Worm (Caenorhabditis elegans): ENCODE data around the gene gpb-1.

Gene gpb-1

DNA sequence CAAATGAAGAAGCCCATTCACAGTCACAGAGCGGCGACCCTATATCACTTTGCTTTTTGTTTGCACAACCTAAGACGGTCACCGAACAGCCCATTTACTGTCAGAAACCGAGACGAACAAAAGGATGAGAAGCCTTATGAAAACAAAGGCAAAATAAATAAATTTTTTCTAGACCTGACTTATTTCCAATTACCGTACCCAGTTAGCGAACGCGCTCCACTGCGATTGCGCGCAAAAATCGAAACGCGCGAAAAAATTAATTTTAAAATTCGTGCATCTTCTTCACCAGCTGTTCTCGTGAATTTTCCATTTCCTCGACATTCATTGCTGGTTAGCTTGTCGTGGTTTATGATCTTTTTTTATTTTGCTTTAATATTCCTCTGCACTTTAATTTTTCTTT, 34.1 kb upstream of the gpb-1 start, which contains the start of gene F43G6.16:
Gene F43G6.16 (minus strand): TSS at position 141 of the 400 bp plus-strand sequence.
- TF ChIP-seq lsy-2 (tag; optimal IDR thresholded peaks at IDR 0.05) = peak in 1 of 2 experiments; percentile 91
- TF ChIP-seq fos-1 (tag; optimal IDR thresholded peaks at IDR 0.05) = no peak
- TF ChIP-seq unc-62 (GFP tag; optimal IDR thresholded peaks at IDR 0.05) = no peak
- TF ChIP-seq nhr-6 (tag; optimal IDR thresholded peaks at IDR 0.05) = no peak
- no peak for TF ChIP-seq mdl-1 (tag; optimal IDR thresholded peaks at IDR 0.05)
- TF ChIP-seq ztf-11 (tag; optimal IDR thresholded peaks at IDR 0.05) = no peak
- TF ChIP-seq nhr-21 (tag; optimal IDR thresholded peaks at IDR 0.05) = no peak
- TF ChIP-seq nhr-23 (tag; optimal IDR thresholded peaks at IDR 0.05) = no peak

DNA sequence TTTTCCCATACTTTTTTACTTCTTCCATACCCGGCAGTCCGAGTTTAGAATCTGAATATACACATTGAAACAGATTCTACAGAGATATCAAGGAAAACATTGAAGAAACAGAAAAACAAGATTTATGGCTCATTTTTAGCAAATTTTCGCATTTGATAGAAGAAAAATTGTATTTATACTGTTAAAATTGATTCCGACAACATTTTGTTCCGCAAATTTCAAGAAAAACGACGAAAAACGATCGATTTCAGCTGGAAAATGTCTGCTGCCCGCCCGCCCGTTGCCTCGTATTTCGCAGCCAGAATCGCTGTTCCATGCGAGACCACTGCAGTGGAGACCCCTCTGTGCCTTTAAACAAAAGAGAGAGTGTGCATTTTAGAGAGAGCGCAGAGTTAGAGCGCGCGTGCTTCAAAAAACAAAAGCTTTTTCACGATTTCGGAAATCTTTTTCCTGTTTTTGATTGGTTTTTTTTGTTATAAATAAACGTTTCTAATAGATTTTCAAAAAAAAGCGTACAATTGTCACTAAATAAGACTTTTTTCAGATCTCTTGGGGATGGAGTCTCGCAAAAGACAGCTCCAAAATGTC, 29.6 kb upstream of the gpb-1 start, which contains the start of the genes patr-1 and dna-2:
Gene patr-1 (minus strand): TSS at position 51 of the 588 bp plus-strand sequence.
Gene dna-2 (plus strand): TSS at position 538 of the 588 bp plus-strand sequence.
- TF ChIP-seq blmp-1 (tag; optimal IDR thresholded peaks at IDR 0.05; ENCODE audit: insufficient read depth) (no peak), egl-27 (tag; optimal IDR thresholded peaks at IDR 0.05) (no peak), R02D3.7 (tag; optimal IDR thresholded peaks at IDR 0.05) (no peak), nhr-237 (tag; optimal IDR thresholded peaks at IDR 0.05) (no peak), gmeb-1 (tag; optimal IDR thresholded peaks at IDR 0.05) (peak; percentile 89), unc-62 (GFP tag; optimal IDR thresholded peaks at IDR 0.05) (no peak), nhr-11 (tag; optimal IDR thresholded peaks at IDR 0.05) (no peak), aly-2 (tag; optimal IDR thresholded peaks at IDR 0.05) (no peak), nhr-21 (tag; optimal IDR thresholded peaks at IDR 0.05) (no peak), mbf-1 (tag; optimal IDR thresholded peaks at IDR 0.05) (no peak), nhr-12 (tag; optimal IDR thresholded peaks at IDR 0.05) (no peak), ceh-16 (tag; optimal IDR thresholded peaks at IDR 0.05) (no peak), dmd-4 (tag; optimal IDR thresholded peaks at IDR 0.05) (no peak), unc-55 (GFP tag; optimal IDR thresholded peaks at IDR 0.05) (peak; percentile 83), zag-1 (tag; optimal IDR thresholded peaks at IDR 0.05) (no peak), alr-1 (tag; optimal IDR thresholded peaks at IDR 0.05) (no peak), ZK546.5 (tag; optimal IDR thresholded peaks at IDR 0.05) (no peak), C34F6.9 (tag; optimal IDR thresholded peaks at IDR 0.05) (peak; percentile 57), lsy-2 (tag; optimal IDR thresholded peaks at IDR 0.05) (peak; percentile 42 to 86), ceh-82 (tag; optimal IDR thresholded peaks at IDR 0.05) (no peak), Y55F3AM.14 (GFP tag; optimal IDR thresholded peaks at IDR 0.05) (no peak), elt-1 (tag; optimal IDR thresholded peaks at IDR 0.05) (no peak), nhr-23 (tag; optimal IDR thresholded peaks at IDR 0.05) (no peak), nhr-6 (tag; optimal IDR thresholded peaks at IDR 0.05) (no peak), ama-1 (optimal IDR thresholded peaks at IDR 0.05) (peak; percentile 5), unc-39 (tag; optimal IDR thresholded peaks at IDR 0.05) (no peak), sma-3 (GFP tag; optimal IDR thresholded peaks at IDR 0.05) (peak; percentile 30), ztf-4 (tag; optimal IDR thresholded peaks at IDR 0.05) (no peak), mdl-1 (tag; optimal IDR thresholded peaks at IDR 0.05) (no peak), lin-39 (tag; optimal IDR thresholded peaks at IDR 0.05) (no peak), nhr-25 (tag; optimal IDR thresholded peaks at IDR 0.05) (peak; percentile 44), nhr-10 (tag; optimal IDR thresholded peaks at IDR 0.05) (no peak), sem-4 (tag; optimal IDR thresholded peaks at IDR 0.05) (no peak), lin-11 (tag; optimal IDR thresholded peaks at IDR 0.05) (peak; percentile 62), skn-1 (tag; optimal IDR thresholded peaks at IDR 0.05) (no peak), nhr-129 (tag; optimal IDR thresholded peaks at IDR 0.05) (peak; percentile 69), lin-13 (GFP tag; optimal IDR thresholded peaks at IDR 0.05) (peak; percentile 57), fos-1 (tag; optimal IDR thresholded peaks at IDR 0.05) (peak; percentile 25), peb-1 (tag; optimal IDR thresholded peaks at IDR 0.05) (no peak), F13H6.1 (tag; optimal IDR thresholded peaks at IDR 0.05) (no peak), ztf-1 (GFP tag; conservative IDR thresholded peaks at IDR 0.05) (no peak), snpc-4 (tag; optimal IDR thresholded peaks at IDR 0.05) (no peak), crh-2 (tag; optimal IDR thresholded peaks at IDR 0.05) (peak; percentile 60), ztf-11 (tag; optimal IDR thresholded peaks at IDR 0.05) (no peak), mab-5 (tag; optimal IDR thresholded peaks at IDR 0.05) (no peak), nhr-77 (tag; optimal IDR thresholded peaks at IDR 0.05) (no peak), sma-9 (GFP tag; optimal IDR thresholded peaks at IDR 0.05) (peak; percentile 22), sma-9 (tag; optimal IDR thresholded peaks at IDR 0.05) (no peak), elt-3 (tag; optimal IDR thresholded peaks at IDR 0.05) (no peak)

Measured in whole organism, L2 larva.